Worm (Caenorhabditis elegans) whole organism, L2 larva: ENCODE measurements around the gene Y43F8C.7.

Source experiments
- egl-27 ChIP-seq: sonication (generic microtip); optimal IDR thresholded peaks from 3 replicates; lab custom pipeline; 2017; ENCODE audit warnings: missing biosample characterization, missing genetic modification reagents, missing genetic modification characterization
- nhr-25 ChIP-seq: fragments of 150-350 bp; sonication (generic microtip); optimal IDR thresholded peaks from 3 replicates; lab custom pipeline; 2014; ENCODE audit warnings: missing biosample characterization, missing genetic modification characterization

DNA sequence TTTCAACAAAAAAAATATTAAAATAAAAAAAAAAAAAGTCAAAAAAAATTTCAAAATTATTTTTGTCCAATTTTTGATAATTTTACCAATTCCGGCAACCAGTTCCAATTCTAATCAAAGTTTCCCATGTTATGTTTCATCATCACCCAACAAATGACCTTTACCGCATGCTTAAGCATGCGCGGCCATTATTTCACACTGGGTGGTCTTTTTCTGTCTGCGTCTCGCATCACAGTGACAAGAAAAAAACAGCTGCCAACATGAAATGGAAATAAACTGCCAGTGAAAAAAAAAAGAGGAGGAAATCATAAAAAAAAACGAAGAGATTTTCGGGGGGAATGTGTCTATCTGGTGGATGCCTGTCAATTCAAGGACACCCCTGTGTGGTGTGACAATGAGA is 22.5 kb upstream of the Y43F8C.7 start:
- no peak for TF ChIP-seq egl-27 (tag; lab: Kevin White, UChicago)
- TF ChIP-seq nhr-25 (tag; lab: Kevin White, UChicago), result peak; percentile 54
